Worm (Caenorhabditis elegans): ENCODE measurements around the gene rpy-1.

DNA sequence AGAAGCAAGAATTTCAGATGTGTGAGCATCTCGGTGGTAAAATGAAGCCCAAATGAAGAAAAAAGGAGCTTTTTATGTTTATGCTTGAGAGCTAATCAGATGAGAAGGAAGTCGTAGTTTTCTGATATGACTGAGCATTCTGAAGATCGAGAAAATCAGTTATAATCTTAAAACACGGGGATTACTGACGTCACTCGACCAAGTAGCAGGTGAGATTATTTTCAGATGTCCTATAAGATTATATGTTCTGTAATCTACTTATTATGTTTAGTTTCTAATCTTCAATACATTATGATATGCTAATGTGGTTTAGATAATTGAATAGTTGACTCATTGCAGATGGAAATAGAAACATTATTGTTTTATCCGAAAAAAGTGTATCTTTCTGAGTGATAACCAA lies 40.3 kb upstream of the rpy-1 start, which contains the start of gene ins-14:
- TF ChIP-seq him-1 (tag; optimal IDR thresholded peaks at IDR 0.05) (no peak), W03F9.2 (tag; optimal IDR thresholded peaks at IDR 0.05) (no peak)

Data from whole organism, L4/young adult.